Worm (Caenorhabditis elegans) whole organism, L4/young adult: ENCODE data around the gene nspg-13.

Experiments used
- dao-5 ChIP-seq: sonication (generic microtip); optimal IDR thresholded peaks from 2 replicates; lab custom pipeline; 2016; ENCODE audit warnings: missing genotype, missing genetic modification characterization, moderate library complexity, missing compliant biosample characterization
- him-1 ChIP-seq: sonication (generic microtip); optimal IDR thresholded peaks from 2 replicates; lab custom pipeline; 2016; ENCODE audit warnings: missing genotype, missing genetic modification reagents, missing genetic modification characterization, missing compliant biosample characterization

ce11 chrX:5289106-5289505, 34.1 kb downstream of the nspg-13 start:
- TF ChIP-seq him-1 (tag; lab: Kevin White, UChicago) (no peak), dao-5 (no peak)
